Fruit fly (Drosophila melanogaster) Kc167 (cell line): Measurements from ENCODE around the gene sll.

Experiments
- Sin3A ChIP-seq: fragments of >200 bp; optimal IDR thresholded peaks from 2 replicates; lab custom pipeline; 2018; ENCODE audit warnings: missing external identifiers
- insv ChIP-seq: fragments of >200 bp; optimal IDR thresholded peaks from 3 replicates; lab custom pipeline; 2018; ENCODE audit warnings: missing external identifiers
- psq ChIP-seq: fragments of >200 bp; optimal IDR thresholded peaks from 2 replicates; lab custom pipeline; 2017; ENCODE audit warnings: missing external identifiers
- ttk ChIP-seq: sonication (Bioruptor generic); optimal IDR thresholded peaks from 2 replicates; lab custom pipeline; 2017; ENCODE audit warnings: missing external identifiers

- TF ChIP-seq ttk, result no peak
- no peak for TF ChIP-seq psq (lab: Kevin White, UChicago)
- TF ChIP-seq insv (lab: Kevin White, UChicago), result no peak
- no peak for TF ChIP-seq Sin3A (lab: Kevin White, UChicago)
Measured at dm6 chr3R:17631176-17631865, 25.4 kb downstream of the sll start.
